Worm (Caenorhabditis elegans) whole organism, L4 larva: ENCODE results near the gene K09D9.9.

ENCODE experiments used
- Y75B8A.6 ChIP-seq: fragments of 200-800 bp; sonication (Bioruptor generic); IDR thresholded peaks from 2 replicates; pipeline ENCODE4 v1.3.6; 2022; ENCODE audit warnings: missing genetic modification reagents, missing genetic modification characterization, missing compliant biosample characterization
- ceh-28 ChIP-seq: fragments of 150-350 bp; optimal IDR thresholded peaks from 2 replicates; lab custom pipeline; 2014; ENCODE audit warnings: missing biosample characterization, missing genetic modification reagents, missing genetic modification characterization
- ceh-82 ChIP-seq: sonication (generic microtip); optimal IDR thresholded peaks from 2 replicates; lab custom pipeline; 2017; ENCODE audit warnings: missing biosample characterization, missing genetic modification characterization
- daf-12 ChIP-seq: fragments of 150-350 bp; optimal IDR thresholded peaks from 2 replicates; lab custom pipeline; 2014; ENCODE audit warnings: missing biosample characterization, missing genetic modification reagents, missing genetic modification characterization
- dmd-8 ChIP-seq: fragments of 200-800 bp; sonication (Bioruptor generic); IDR thresholded peaks from 2 replicates; pipeline ENCODE4 v1.3.6; 2022; ENCODE audit warnings: missing genetic modification characterization, missing compliant biosample characterization
- dpl-1 ChIP-seq: fragments of 150-350 bp; optimal IDR thresholded peaks from 2 replicates; lab custom pipeline; 2014; ENCODE audit warnings: missing biosample characterization, missing genetic modification reagents, missing genetic modification characterization
- lin-13 ChIP-seq: fragments of 150-350 bp; optimal IDR thresholded peaks from 2 replicates; lab custom pipeline; 2014; ENCODE audit warnings: missing biosample characterization, missing genetic modification reagents, missing genetic modification characterization
- lin-15B ChIP-seq: fragments of 150-350 bp; sonication (generic microtip); optimal IDR thresholded peaks from 3 replicates; lab custom pipeline; 2014; ENCODE audit warnings: missing biosample characterization, missing genetic modification characterization
- mxl-2 ChIP-seq: fragments of 200-800 bp; sonication (Bioruptor generic); conservative IDR thresholded peaks from 2 replicates; pipeline ENCODE4 v1.3.6; 2022; ENCODE audit warnings: missing genetic modification reagents, missing genetic modification characterization, missing compliant biosample characterization
- nhr-10 ChIP-seq: fragments of 150-350 bp; optimal IDR thresholded peaks from 2 replicates; lab custom pipeline; 2014; ENCODE audit warnings: missing biosample characterization, missing genetic modification characterization
- nhr-76 ChIP-seq: fragments of 150-350 bp; optimal IDR thresholded peaks from 2 replicates; lab custom pipeline; 2014; ENCODE audit warnings: missing biosample characterization, missing genetic modification characterization
- tag-97 ChIP-seq: fragments of 200-800 bp; sonication (Bioruptor generic); IDR thresholded peaks from 2 replicates; pipeline ENCODE4 v1.3.6; 2022; ENCODE audit warnings: missing genetic modification characterization, missing compliant biosample characterization
- unc-130 ChIP-seq: sonication (generic microtip); optimal IDR thresholded peaks from 2 replicates; lab custom pipeline; 2016; ENCODE audit warnings: missing genetic modification reagents, missing genetic modification characterization, missing compliant biosample characterization
- ztf-11 ChIP-seq: fragments of 150-350 bp; optimal IDR thresholded peaks from 2 replicates; lab custom pipeline; 2014; ENCODE audit warnings: missing biosample characterization, missing genetic modification characterization

- TF ChIP-seq daf-12 (tag; lab: Kevin White, UChicago): no peak
- no peak for TF ChIP-seq Y75B8A.6
- TF ChIP-seq ztf-11 (tag; lab: Kevin White, UChicago): no peak
- no peak for TF ChIP-seq nhr-10 (tag; lab: Kevin White, UChicago)
- TF ChIP-seq ceh-28 (tag; lab: Kevin White, UChicago): no peak
- TF ChIP-seq ceh-82 (tag; lab: Kevin White, UChicago): no peak
- no peak for TF ChIP-seq mxl-2 (GFP tag; lab: Robert Waterston, UW)
- TF ChIP-seq unc-130: no peak
- no peak for TF ChIP-seq nhr-76 (tag; lab: Kevin White, UChicago)
- TF ChIP-seq lin-13 (GFP tag; lab: Kevin White, UChicago): no peak
- TF ChIP-seq tag-97 (GFP tag; lab: Robert Waterston, UW): no peak
- TF ChIP-seq dpl-1: no peak
- no peak for TF ChIP-seq dmd-8 (GFP tag; lab: Robert Waterston, UW)
- TF ChIP-seq lin-15B: no peak
These were observed 12.3 kb downstream of the K09D9.9 start, which contains the start of gene nlp-30 for ce11 chrV:3981680-3982079.
